Worm (Caenorhabditis elegans): ENCODE measurements around the gene cex-1.

cex-1 gene

ce11 chrII:5481982-5482381 is 34.5 kb downstream of the cex-1 start, which contains the start of gene cal-8:
TSS of gene cal-8 (minus strand) at chrII:5482041.
- TF ChIP-seq nhr-28 (tag; optimal IDR thresholded peaks at IDR 0.05) (no peak), nfya-1 (tag; optimal IDR thresholded peaks at IDR 0.05; ENCODE audit: insufficient read depth) (no peak), ceh-28 (tag; optimal IDR thresholded peaks at IDR 0.05) (no peak), nhr-76 (tag; optimal IDR thresholded peaks at IDR 0.05) (no peak), ztf-4 (tag; optimal IDR thresholded peaks at IDR 0.05) (no peak), lsy-12 (tag; optimal IDR thresholded peaks at IDR 0.05) (no peak), mdl-1 (tag; optimal IDR thresholded peaks at IDR 0.05) (no peak), elt-2 (tag; optimal IDR thresholded peaks at IDR 0.05) (no peak), jun-1 (tag; optimal IDR thresholded peaks at IDR 0.05) (no peak), nhr-11 (tag; optimal IDR thresholded peaks at IDR 0.05) (no peak)

- TF ChIP-seq ztf-4 (tag; optimal IDR thresholded peaks at IDR 0.05) (no peak), nhr-76 (tag; optimal IDR thresholded peaks at IDR 0.05) (no peak), zag-1 (tag; optimal IDR thresholded peaks at IDR 0.05) (no peak), lsy-12 (tag; optimal IDR thresholded peaks at IDR 0.05) (no peak), nhr-67 (tag; optimal IDR thresholded peaks at IDR 0.05) (no peak), mml-1 (tag; optimal IDR thresholded peaks at IDR 0.05) (no peak), pha-4 (tag; optimal IDR thresholded peaks at IDR 0.05) (no peak), hmg-11 (tag; optimal IDR thresholded peaks at IDR 0.05) (no peak), pqm-1 (tag; optimal IDR thresholded peaks at IDR 0.05) (no peak)
Observed at ce11 chrII:5487844-5488243, 40.4 kb downstream of the cex-1 start, which contains the start of gene nep-5. TSS of gene nep-5 (plus strand) at chrII:5488144.

- TF ChIP-seq pqm-1 (tag; optimal IDR thresholded peaks at IDR 0.05) (no peak), hmg-11 (tag; optimal IDR thresholded peaks at IDR 0.05) (no peak), fkh-2 (tag; optimal IDR thresholded peaks at IDR 0.05) (no peak), daf-12 (tag; optimal IDR thresholded peaks at IDR 0.05) (no peak), nhr-237 (tag; optimal IDR thresholded peaks at IDR 0.05) (no peak), skn-1 (tag; optimal IDR thresholded peaks at IDR 0.05) (no peak), nfya-1 (tag; optimal IDR thresholded peaks at IDR 0.05; ENCODE audit: insufficient read depth) (no peak), ceh-9 (tag; optimal IDR thresholded peaks at IDR 0.05) (no peak), sea-2 (GFP tag; optimal IDR thresholded peaks at IDR 0.05) (no peak), unc-62 (GFP tag; optimal IDR thresholded peaks at IDR 0.05) (no peak)
Observed at ce11 chrII:5494405-5494804, 46.9 kb downstream of the cex-1 start, which contains the start of gene F12A10.6. TSS of gene F12A10.6 (minus strand) at chrII:5494505.

ce11 chrII:5496375-5496774 is 48.9 kb downstream of the cex-1 start, which contains the start of gene F12A10.1:
TSS of gene F12A10.1 (plus strand) at chrII:5496540.
- no peak for TF ChIP-seq elt-1 (tag; optimal IDR thresholded peaks at IDR 0.05)

- no peak for TF ChIP-seq pha-4 (tag; optimal IDR thresholded peaks at IDR 0.05)
- no peak for TF ChIP-seq zag-1 (tag; optimal IDR thresholded peaks at IDR 0.05)
- TF ChIP-seq ZK546.5 (tag; optimal IDR thresholded peaks at IDR 0.05), result no peak
Observed at ce11 chrII:5497541-5497940, 50.1 kb downstream of the cex-1 start.

Measured in whole organism, L3 larva.